Worm (Caenorhabditis elegans) whole organism, late embryonic: ENCODE data around the gene srxa-8.

Experiments
- F13H6.1 ChIP-seq: sonication (generic microtip); optimal IDR thresholded peaks from 2 replicates; lab custom pipeline; 2016; ENCODE audit warnings: missing genetic modification characterization, missing compliant biosample characterization
- K09A11.1 ChIP-seq: sonication (generic microtip); optimal IDR thresholded peaks from 2 replicates; lab custom pipeline; 2017; ENCODE audit warnings: antibody characterized with exemption, mild to moderate bottlenecking, missing genetic modification characterization, missing compliant biosample characterization; ENCODE audit not compliant: insufficient read depth
- ama-1 ChIP-seq: fragments of 150-350 bp; optimal IDR thresholded peaks from 2 replicates; lab custom pipeline; 2014
- ceh-22 ChIP-seq: sonication (generic microtip); optimal IDR thresholded peaks from 2 replicates; lab custom pipeline; 2017; ENCODE audit warnings: missing biosample characterization, missing genetic modification characterization
- elt-2 ChIP-seq: sonication (generic microtip); optimal IDR thresholded peaks from 2 replicates; lab custom pipeline; 2016; ENCODE audit warnings: missing genetic modification reagents, missing genetic modification characterization, missing compliant biosample characterization
- ets-4 ChIP-seq: sonication (generic microtip); optimal IDR thresholded peaks from 2 replicates; lab custom pipeline; 2016; ENCODE audit warnings: missing genetic modification characterization, missing compliant biosample characterization
- fkh-10 ChIP-seq: fragments of 150-350 bp; optimal IDR thresholded peaks from 2 replicates; lab custom pipeline; 2014; ENCODE audit warnings: missing biosample characterization, missing genetic modification reagents, missing genetic modification characterization
- hlh-30 ChIP-seq: sonication (generic microtip); optimal IDR thresholded peaks from 2 replicates; lab custom pipeline; 2017; ENCODE audit warnings: antibody characterized with exemption, missing genetic modification characterization, missing compliant biosample characterization; ENCODE audit not compliant: insufficient read depth
- lim-6 ChIP-seq: sonication (generic microtip); optimal IDR thresholded peaks from 2 replicates; lab custom pipeline; 2016; ENCODE audit warnings: missing genetic modification characterization, missing compliant biosample characterization
- nfya-1 ChIP-seq: sonication (generic microtip); optimal IDR thresholded peaks from 2 replicates; lab custom pipeline; 2017; ENCODE audit warnings: missing genetic modification characterization, mild to moderate bottlenecking, missing compliant biosample characterization, antibody characterized with exemption, moderate library complexity
- pros-1 ChIP-seq: fragments of 150-350 bp; optimal IDR thresholded peaks from 2 replicates; lab custom pipeline; 2014; ENCODE audit warnings: missing biosample characterization, missing genetic modification reagents, missing genetic modification characterization
- sdc-2 ChIP-seq: sonication (generic microtip); optimal IDR thresholded peaks from 2 replicates; lab custom pipeline; 2016; ENCODE audit warnings: missing genotype, missing genetic modification characterization, missing compliant biosample characterization
- tbx-2 ChIP-seq: sonication (generic microtip); optimal IDR thresholded peaks from 2 replicates; lab custom pipeline; 2016; ENCODE audit warnings: missing genetic modification characterization, missing compliant biosample characterization
- ttx-3 ChIP-seq: sonication (generic microtip); optimal IDR thresholded peaks from 2 replicates; lab custom pipeline; 2016; ENCODE audit warnings: missing genetic modification reagents, missing genetic modification characterization, missing compliant biosample characterization

- no peak for TF ChIP-seq elt-2 (tag; lab: Kevin White, UChicago)
- no peak for TF ChIP-seq nfya-1 (tag; lab: Kevin White, UChicago)
- TF ChIP-seq K09A11.1 (tag; lab: Kevin White, UChicago), result no peak
- TF ChIP-seq tbx-2, result no peak
- no peak for TF ChIP-seq F13H6.1 (tag; lab: Kevin White, UChicago)
- TF ChIP-seq fkh-10 (GFP tag; lab: Kevin White, UChicago), result no peak
- no peak for TF ChIP-seq hlh-30
- no peak for TF ChIP-seq ama-1 (lab: Kevin White, UChicago)
- TF ChIP-seq ets-4 (tag; lab: Kevin White, UChicago), result no peak
- no peak for TF ChIP-seq ttx-3 (tag; lab: Kevin White, UChicago)
- no peak for TF ChIP-seq pros-1 (tag; lab: Kevin White, UChicago)
- TF ChIP-seq lim-6 (tag; lab: Kevin White, UChicago), result no peak
- TF ChIP-seq ceh-22 (tag; lab: Kevin White, UChicago), result no peak
- no peak for TF ChIP-seq sdc-2 (tag; lab: Kevin White, UChicago)
Measured at ce11 chrX:13337000-13337399, 28.4 kb upstream of the srxa-8 start.
